Worm (Caenorhabditis elegans): Measurements from ENCODE around the gene C36B7.1.

Gene C36B7.1

DNA sequence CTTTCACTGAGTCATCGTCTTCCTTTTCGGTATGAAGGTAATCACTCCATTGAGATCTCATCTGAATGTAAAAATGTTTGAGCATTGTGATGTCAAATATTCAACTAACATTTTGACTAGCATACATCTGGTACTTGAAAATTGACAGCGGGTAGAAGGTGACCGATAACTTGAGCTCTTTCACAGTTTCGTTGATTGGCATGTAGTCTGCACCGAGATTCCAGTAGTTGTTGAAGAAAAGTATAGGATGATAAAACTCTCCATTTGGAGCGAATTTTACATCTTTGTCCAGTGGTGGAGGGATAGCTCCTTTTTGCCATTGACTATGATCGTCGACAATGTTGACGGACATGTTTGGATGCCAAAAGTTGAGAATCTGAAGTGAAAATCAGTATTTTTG, 13.6 kb upstream of the C36B7.1 start:
- TF ChIP-seq flt-1 (GFP tag; IDR thresholded peaks at IDR 0.05) (no peak), tab-1 (GFP tag; IDR thresholded peaks at IDR 0.05) (no peak), med-1 (GFP tag; optimal IDR thresholded peaks at IDR 0.05; ENCODE audit: insufficient read depth) (no peak), cog-1 (tag; optimal IDR thresholded peaks at IDR 0.05) (no peak), ref-1 (GFP tag; conservative IDR thresholded peaks at IDR 0.05) (no peak), ztf-23 (GFP tag; IDR thresholded peaks at IDR 0.05) (no peak), T22C8.4 (GFP tag; IDR thresholded peaks at IDR 0.05) (no peak), ztf-29 (GFP tag; IDR thresholded peaks at IDR 0.05) (no peak)

DNA sequence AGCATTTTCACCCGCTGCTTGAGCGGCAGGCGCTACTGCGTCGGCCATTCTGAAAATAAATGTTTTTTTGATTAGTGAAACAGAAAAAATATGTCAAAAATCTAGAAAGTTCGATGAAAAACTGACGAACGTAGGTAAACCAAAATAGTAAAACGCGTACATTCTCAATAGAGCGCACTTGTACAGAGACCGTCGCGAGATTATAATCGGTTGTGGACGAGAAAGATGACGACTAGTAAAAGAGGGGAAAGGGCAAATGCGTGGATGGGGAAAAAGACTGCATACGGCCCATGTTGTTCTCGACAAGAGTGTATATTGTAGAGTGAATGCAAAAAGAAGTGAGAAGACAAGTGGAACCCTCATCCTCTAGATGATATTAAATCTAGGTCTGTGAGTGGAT, 12.4 kb upstream of the C36B7.1 start, which contains the start of gene C36B7.6:
Gene C36B7.6, minus strand, starts transcription at position 49 of the 400 bp plus-strand sequence.
- TF ChIP-seq ref-1 (GFP tag; conservative IDR thresholded peaks at IDR 0.05) = no peak
- no peak for TF ChIP-seq ztf-23 (GFP tag; IDR thresholded peaks at IDR 0.05)
- TF ChIP-seq T22C8.4 (GFP tag; IDR thresholded peaks at IDR 0.05) = no peak
- no peak for TF ChIP-seq med-1 (GFP tag; optimal IDR thresholded peaks at IDR 0.05; ENCODE audit: insufficient read depth)
- no peak for TF ChIP-seq cog-1 (tag; optimal IDR thresholded peaks at IDR 0.05)

DNA sequence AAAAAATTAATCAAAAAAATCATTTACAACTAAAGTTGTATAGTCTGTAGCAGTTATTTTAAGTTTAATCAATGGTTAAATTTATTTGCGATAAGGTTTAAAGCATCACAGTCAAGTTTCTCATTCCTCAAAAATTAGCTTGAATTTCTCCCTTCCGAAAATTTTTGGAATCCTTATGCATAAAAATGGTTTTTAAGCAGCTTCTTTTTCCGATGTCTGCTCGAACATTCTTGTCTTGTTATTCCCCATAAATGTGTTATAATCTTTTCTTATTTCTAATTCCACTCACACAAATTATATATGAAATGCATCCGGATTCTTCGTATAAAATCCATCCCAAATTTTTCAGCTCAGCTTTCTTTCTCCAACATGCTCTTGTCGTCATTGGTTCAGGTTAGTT, 11.2 kb upstream of the C36B7.1 start, which contains the start of gene C36B7.3:
Gene C36B7.3, plus strand, starts transcription at position 301 of the 400 bp plus-strand sequence.
- TF ChIP-seq T22C8.4 (GFP tag; IDR thresholded peaks at IDR 0.05) (no peak), ztf-29 (GFP tag; IDR thresholded peaks at IDR 0.05) (no peak), med-1 (GFP tag; optimal IDR thresholded peaks at IDR 0.05; ENCODE audit: insufficient read depth) (no peak), klf-2 (GFP tag; conservative IDR thresholded peaks at IDR 0.05) (no peak), cog-1 (tag; optimal IDR thresholded peaks at IDR 0.05) (no peak), ztf-23 (GFP tag; IDR thresholded peaks at IDR 0.05) (no peak), tab-1 (GFP tag; IDR thresholded peaks at IDR 0.05) (no peak), ref-1 (GFP tag; conservative IDR thresholded peaks at IDR 0.05) (no peak), flt-1 (GFP tag; IDR thresholded peaks at IDR 0.05) (no peak)

DNA sequence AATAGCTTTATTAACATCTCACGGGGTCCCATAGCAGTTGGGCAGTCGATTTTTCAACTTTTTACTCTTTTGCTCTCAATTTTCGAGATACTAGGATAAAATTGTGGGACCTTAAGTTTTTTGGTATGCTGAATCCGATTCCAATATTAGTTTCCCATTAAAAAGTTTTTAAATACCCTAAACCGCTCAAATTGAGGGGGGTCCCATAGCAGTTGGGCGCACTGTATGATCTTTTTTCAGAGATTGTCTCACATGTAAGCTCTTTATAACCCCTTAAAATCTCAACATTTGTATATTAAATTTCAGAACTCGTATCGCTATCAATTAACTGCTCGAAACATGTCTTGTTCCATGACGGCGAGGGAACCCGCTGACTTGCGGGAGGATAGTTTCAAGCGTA, 6.6 kb upstream of the C36B7.1 start, which contains the start of gene C36B7.2:
Gene C36B7.2, plus strand, starts transcription at position 301 of the 400 bp plus-strand sequence.
- TF ChIP-seq ztf-23 (GFP tag; IDR thresholded peaks at IDR 0.05) = no peak

DNA sequence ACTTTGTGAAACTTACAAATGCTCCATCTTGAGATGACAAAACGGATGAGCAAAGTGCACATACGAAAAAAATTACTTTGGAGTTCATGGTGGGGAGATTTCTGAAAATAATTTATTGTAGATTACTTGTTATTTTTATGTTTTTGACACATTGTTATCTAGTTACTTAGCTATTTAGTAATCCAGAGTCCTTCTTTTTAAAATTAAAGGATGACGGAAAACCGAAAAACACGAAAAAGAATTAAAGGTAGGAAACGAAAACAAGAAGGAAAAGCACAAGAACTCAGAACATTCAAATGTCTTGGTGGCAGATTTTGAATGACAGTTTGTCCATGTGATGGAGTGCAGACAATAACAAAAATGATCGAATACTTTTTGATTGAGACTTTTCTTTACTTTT, 4.2 kb downstream of the C36B7.1 start, which contains the start of gene hen-1:
Gene hen-1, minus strand, starts transcription at position 101 of the 400 bp plus-strand sequence.
- TF ChIP-seq flt-1 (GFP tag; IDR thresholded peaks at IDR 0.05) (no peak), cog-1 (tag; optimal IDR thresholded peaks at IDR 0.05) (no peak), ztf-23 (GFP tag; IDR thresholded peaks at IDR 0.05) (no peak), ztf-29 (GFP tag; IDR thresholded peaks at IDR 0.05) (no peak), tab-1 (GFP tag; IDR thresholded peaks at IDR 0.05) (no peak), med-1 (GFP tag; optimal IDR thresholded peaks at IDR 0.05; ENCODE audit: insufficient read depth) (no peak), klf-2 (GFP tag; conservative IDR thresholded peaks at IDR 0.05) (no peak), ref-1 (GFP tag; conservative IDR thresholded peaks at IDR 0.05) (no peak), T22C8.4 (GFP tag; IDR thresholded peaks at IDR 0.05) (no peak)

DNA sequence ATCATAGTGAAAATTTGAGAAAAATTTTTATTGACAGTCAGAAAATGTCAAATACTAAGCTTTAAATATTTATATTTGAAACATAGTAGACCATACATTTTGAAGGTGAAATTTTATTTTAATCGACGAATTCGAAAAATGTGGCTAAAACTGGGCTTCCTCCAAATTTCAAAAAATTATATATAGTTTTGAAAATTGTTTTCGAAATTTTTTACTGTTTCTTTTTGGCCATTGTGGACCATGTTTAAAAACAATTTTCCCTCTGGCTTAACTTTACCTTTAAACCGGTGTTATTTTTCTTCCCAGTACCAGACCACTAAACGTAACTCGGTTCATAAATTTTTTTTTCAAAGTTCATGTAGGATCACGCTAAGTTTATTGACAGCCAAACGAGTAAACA, 10.0 kb downstream of the C36B7.1 start:
- TF ChIP-seq ref-1 (GFP tag; conservative IDR thresholded peaks at IDR 0.05) = no peak
- TF ChIP-seq T22C8.4 (GFP tag; IDR thresholded peaks at IDR 0.05) = no peak
- no peak for TF ChIP-seq ztf-29 (GFP tag; IDR thresholded peaks at IDR 0.05)
- no peak for TF ChIP-seq cog-1 (tag; optimal IDR thresholded peaks at IDR 0.05)
- TF ChIP-seq tab-1 (GFP tag; IDR thresholded peaks at IDR 0.05) = no peak
- TF ChIP-seq klf-2 (GFP tag; conservative IDR thresholded peaks at IDR 0.05) = no peak
- no peak for TF ChIP-seq med-1 (GFP tag; optimal IDR thresholded peaks at IDR 0.05; ENCODE audit: insufficient read depth)
- TF ChIP-seq ztf-23 (GFP tag; IDR thresholded peaks at IDR 0.05) = no peak
- no peak for TF ChIP-seq flt-1 (GFP tag; IDR thresholded peaks at IDR 0.05)

DNA sequence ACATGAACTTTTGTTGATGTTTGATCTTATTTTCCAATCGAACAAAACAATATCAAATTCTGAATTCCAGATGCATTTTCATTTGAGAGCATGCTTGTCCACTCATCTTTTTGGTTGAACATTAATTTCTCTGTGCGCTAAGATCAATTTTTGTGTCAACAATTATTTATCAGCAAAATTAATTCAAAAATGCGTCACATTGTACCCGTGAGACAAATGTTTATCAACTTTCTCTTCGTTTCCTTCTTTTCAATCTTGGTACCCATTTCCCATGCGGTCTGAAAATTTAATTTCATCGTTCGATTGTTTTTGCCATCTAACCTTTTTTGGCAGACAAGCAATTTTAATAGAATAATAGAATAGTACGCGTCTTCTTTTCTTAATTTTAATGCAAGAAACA, 11.4 kb downstream of the C36B7.1 start:
- TF ChIP-seq ztf-23 (GFP tag; IDR thresholded peaks at IDR 0.05) (no peak), T22C8.4 (GFP tag; IDR thresholded peaks at IDR 0.05) (no peak)

DNA sequence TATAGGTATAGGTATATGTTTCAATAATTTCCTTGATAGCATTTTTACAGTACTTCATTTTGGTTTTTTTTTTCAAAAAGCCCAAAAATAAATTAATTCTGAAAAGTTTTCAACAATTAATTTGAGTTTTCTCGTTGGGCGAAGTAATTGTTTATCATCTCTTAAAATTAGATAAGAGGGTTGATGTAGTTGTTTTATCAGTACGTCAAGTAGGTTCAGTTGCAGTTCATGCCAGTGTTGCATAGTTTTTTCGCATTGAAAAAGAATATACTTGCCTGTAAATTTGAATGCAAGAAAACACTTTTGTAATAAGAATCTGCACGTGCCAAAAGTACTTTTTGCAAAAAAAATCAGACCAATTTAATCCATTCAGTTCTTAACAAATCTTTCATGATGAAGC, 12.5 kb downstream of the C36B7.1 start:
- TF ChIP-seq T22C8.4 (GFP tag; IDR thresholded peaks at IDR 0.05) = no peak
- TF ChIP-seq ztf-23 (GFP tag; IDR thresholded peaks at IDR 0.05) = no peak
- no peak for TF ChIP-seq cog-1 (tag; optimal IDR thresholded peaks at IDR 0.05)
- TF ChIP-seq flt-1 (GFP tag; IDR thresholded peaks at IDR 0.05) = no peak

DNA sequence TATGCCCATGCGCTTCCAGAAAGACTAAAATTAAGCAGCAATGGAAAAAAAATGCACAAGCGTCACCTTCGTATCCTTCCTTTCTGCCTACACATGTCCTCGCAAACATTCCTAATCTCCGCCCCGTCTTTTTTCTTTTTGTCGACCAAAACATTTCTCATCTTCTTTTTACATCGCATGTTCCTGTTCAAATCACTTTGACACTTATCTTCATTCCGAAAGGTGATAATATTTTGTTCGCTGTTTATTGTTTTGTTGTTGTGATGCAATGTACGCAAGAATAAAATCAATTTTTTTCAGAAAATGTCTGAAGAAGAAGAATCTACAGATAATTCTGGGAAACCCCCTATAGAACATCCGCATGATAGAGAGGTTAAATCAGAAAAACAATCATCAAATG, 13.7 kb downstream of the C36B7.1 start, which contains the start of gene ist-1:
Gene ist-1, plus strand, starts transcription at position 301 of the 400 bp plus-strand sequence.
- TF ChIP-seq T22C8.4 (GFP tag; IDR thresholded peaks at IDR 0.05) (no peak), cog-1 (tag; optimal IDR thresholded peaks at IDR 0.05) (no peak), tab-1 (GFP tag; IDR thresholded peaks at IDR 0.05) (no peak), ref-1 (GFP tag; conservative IDR thresholded peaks at IDR 0.05) (no peak), flt-1 (GFP tag; IDR thresholded peaks at IDR 0.05) (no peak), ztf-29 (GFP tag; IDR thresholded peaks at IDR 0.05) (no peak), klf-2 (GFP tag; conservative IDR thresholded peaks at IDR 0.05) (no peak), med-1 (GFP tag; optimal IDR thresholded peaks at IDR 0.05; ENCODE audit: insufficient read depth) (no peak), ztf-23 (GFP tag; IDR thresholded peaks at IDR 0.05) (no peak)

DNA sequence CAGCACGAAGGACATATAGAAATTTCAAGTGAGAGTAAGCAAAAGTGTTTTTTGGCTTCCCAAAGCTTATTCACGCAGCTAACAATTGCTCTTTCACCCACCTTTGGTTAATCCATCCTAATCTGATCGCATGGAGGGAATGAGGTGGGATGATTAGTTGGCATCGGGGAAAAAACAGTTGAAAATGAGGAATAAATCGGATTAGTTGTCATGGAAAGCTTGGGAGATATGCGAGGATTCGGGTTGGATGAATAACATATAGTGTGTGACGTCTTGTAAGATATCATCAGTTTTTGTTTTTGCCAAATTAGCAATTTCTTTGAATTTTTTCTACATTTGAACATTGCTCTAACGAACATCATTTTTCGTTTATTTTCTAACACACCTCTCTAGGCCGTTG, 15.9 kb downstream of the C36B7.1 start:
- TF ChIP-seq tab-1 (GFP tag; IDR thresholded peaks at IDR 0.05) (no peak), ztf-23 (GFP tag; IDR thresholded peaks at IDR 0.05) (no peak), flt-1 (GFP tag; IDR thresholded peaks at IDR 0.05) (no peak)

DNA sequence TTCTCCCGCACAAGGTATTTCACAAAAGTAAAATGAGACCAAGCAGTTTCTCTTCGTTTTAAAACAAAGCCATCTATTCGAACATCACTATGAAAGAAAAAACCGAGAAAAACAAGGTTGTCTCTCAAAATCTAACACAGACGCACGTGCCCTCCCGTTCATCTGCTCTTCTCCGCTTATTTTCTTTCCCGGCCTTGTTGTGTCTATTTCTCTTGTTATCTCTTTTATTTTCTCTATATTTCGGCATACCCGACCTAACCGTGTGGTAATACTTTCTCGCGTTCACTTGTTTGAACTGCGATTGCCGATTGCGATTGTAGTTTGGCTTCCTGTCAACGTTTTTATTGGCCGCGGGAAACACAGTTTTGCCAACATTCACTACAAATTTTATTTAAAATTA, 16.8 kb downstream of the C36B7.1 start:
- no peak for TF ChIP-seq flt-1 (GFP tag; IDR thresholded peaks at IDR 0.05)
- TF ChIP-seq ref-1 (GFP tag; conservative IDR thresholded peaks at IDR 0.05) = 0 out of 2 replicates have a peak, but pooled peaks have one; percentile 5
- no peak for TF ChIP-seq ztf-23 (GFP tag; IDR thresholded peaks at IDR 0.05)
